Worm (Caenorhabditis elegans): ENCODE results near the gene srh-111.

srh-111 gene

ce11 chrV:17513831-17514230, 28.9 kb upstream of the srh-111 start:
- TF ChIP-seq mls-2 (tag; optimal IDR thresholded peaks at IDR 0.05) = no peak
- TF ChIP-seq flh-1 (GFP tag; optimal IDR thresholded peaks at IDR 0.05) = no peak
- no peak for TF ChIP-seq sem-2 (GFP tag; optimal IDR thresholded peaks at IDR 0.05)
- no peak for TF ChIP-seq lin-32 (GFP tag; optimal IDR thresholded peaks at IDR 0.05)

ce11 chrV:17512763-17513162, 27.8 kb upstream of the srh-111 start:
- TF ChIP-seq drap-1 (GFP tag; optimal IDR thresholded peaks at IDR 0.05) = no peak
- TF ChIP-seq pha-4 (tag; optimal IDR thresholded peaks at IDR 0.05) = no peak
- TF ChIP-seq flh-1 (GFP tag; optimal IDR thresholded peaks at IDR 0.05) = no peak
- no peak for TF ChIP-seq nhr-76 (tag; optimal IDR thresholded peaks at IDR 0.05)
- TF ChIP-seq nhr-12 (tag; optimal IDR thresholded peaks at IDR 0.05) = no peak
- TF ChIP-seq nhr-28 (tag; optimal IDR thresholded peaks at IDR 0.05) = no peak

DNA sequence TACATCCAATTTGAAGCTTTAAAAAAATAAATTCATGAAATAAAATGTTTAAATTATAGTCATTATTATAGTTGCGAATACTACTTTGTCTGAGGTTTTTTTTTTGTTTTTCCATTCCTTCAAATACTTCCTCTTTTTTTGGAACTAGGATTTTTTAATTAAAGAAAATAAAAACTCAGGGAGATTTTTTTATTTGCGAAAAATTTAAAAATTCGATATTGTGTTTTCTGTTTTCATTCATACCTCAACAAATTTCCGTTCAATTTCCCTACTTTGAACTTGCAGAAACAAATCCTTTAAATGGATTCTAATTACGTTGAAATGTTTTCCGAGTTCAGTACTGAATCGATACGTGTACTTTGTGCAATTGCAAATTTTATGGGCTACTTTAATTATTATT, 23.5 kb upstream of the srh-111 start, which contains the start of gene srw-32:
Gene srw-32, plus strand, starts transcription at position 301 of the 400 bp plus-strand sequence.
- TF ChIP-seq cnd-1 (tag; optimal IDR thresholded peaks at IDR 0.05) = no peak
- no peak for TF ChIP-seq nhr-2 (tag; optimal IDR thresholded peaks at IDR 0.05)
- no peak for TF ChIP-seq elt-1 (tag; optimal IDR thresholded peaks at IDR 0.05; ENCODE audit: borderline replicate concordance, insufficient read depth)
- no peak for TF ChIP-seq nhr-76 (tag; optimal IDR thresholded peaks at IDR 0.05)
- TF ChIP-seq sem-2 (GFP tag; optimal IDR thresholded peaks at IDR 0.05) = no peak
- no peak for TF ChIP-seq ceh-39 (tag; optimal IDR thresholded peaks at IDR 0.05)
- TF ChIP-seq unc-39 (tag; optimal IDR thresholded peaks at IDR 0.05) = no peak
- TF ChIP-seq blmp-1 (tag; optimal IDR thresholded peaks at IDR 0.05) = no peak
- no peak for TF ChIP-seq nhr-12 (tag; optimal IDR thresholded peaks at IDR 0.05)
- no peak for TF ChIP-seq hlh-1 (tag; optimal IDR thresholded peaks at IDR 0.05)
- no peak for TF ChIP-seq lin-32 (GFP tag; optimal IDR thresholded peaks at IDR 0.05)
- TF ChIP-seq unc-120 (tag; optimal IDR thresholded peaks at IDR 0.05; ENCODE audit: poor library complexity, severe bottlenecking) = no peak
- TF ChIP-seq lsy-2 (tag; optimal IDR thresholded peaks at IDR 0.05) = no peak
- no peak for TF ChIP-seq pha-4 (tag; optimal IDR thresholded peaks at IDR 0.05)

- TF ChIP-seq flh-1 (GFP tag; optimal IDR thresholded peaks at IDR 0.05) (no peak), sem-2 (GFP tag; optimal IDR thresholded peaks at IDR 0.05) (no peak), ceh-39 (tag; optimal IDR thresholded peaks at IDR 0.05) (no peak), M03D4.4 (tag; optimal IDR thresholded peaks at IDR 0.05) (no peak), elt-3 (tag; optimal IDR thresholded peaks at IDR 0.05) (no peak), ceh-83 (GFP tag; optimal IDR thresholded peaks at IDR 0.05) (no peak), ham-2 (GFP tag; optimal IDR thresholded peaks at IDR 0.05) (no peak), drap-1 (GFP tag; optimal IDR thresholded peaks at IDR 0.05) (no peak), ces-1 (GFP tag; optimal IDR thresholded peaks at IDR 0.05) (no peak), tbx-8 (GFP tag; optimal IDR thresholded peaks at IDR 0.05) (no peak), nhr-237 (tag; optimal IDR thresholded peaks at IDR 0.05) (no peak), lin-32 (GFP tag; optimal IDR thresholded peaks at IDR 0.05) (no peak), nhr-28 (tag; optimal IDR thresholded peaks at IDR 0.05) (no peak), zip-8 (tag; optimal IDR thresholded peaks at IDR 0.05) (no peak)
Observed at ce11 chrV:17506289-17506688, 21.3 kb upstream of the srh-111 start, which contains the start of gene srw-31. TSS of gene srw-31 (plus strand) at chrV:17506589.

DNA sequence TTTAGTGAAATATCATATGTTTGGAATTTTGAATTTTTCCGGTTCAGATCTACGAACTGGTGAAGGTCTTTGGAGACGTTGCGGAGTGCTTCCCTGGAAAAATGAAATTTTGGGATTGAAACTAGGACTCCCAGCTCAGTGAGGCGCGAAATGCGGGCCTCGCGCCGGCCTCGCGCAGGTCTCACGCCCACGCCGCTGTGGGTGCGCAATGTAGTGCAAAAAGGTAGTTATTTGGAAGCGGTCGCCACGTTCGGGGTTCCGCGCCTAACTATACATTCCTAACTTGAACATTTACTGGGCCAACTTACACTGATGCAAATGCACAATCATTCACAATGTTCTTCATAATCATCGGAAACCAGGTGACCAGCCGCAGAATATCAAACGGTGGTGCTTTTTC, 15.1 kb upstream of the srh-111 start:
- TF ChIP-seq hlh-1 (tag; optimal IDR thresholded peaks at IDR 0.05) (no peak), tbx-8 (GFP tag; optimal IDR thresholded peaks at IDR 0.05) (no peak), drap-1 (GFP tag; optimal IDR thresholded peaks at IDR 0.05) (no peak), mab-5 (tag; optimal IDR thresholded peaks at IDR 0.05) (no peak), ces-1 (GFP tag; optimal IDR thresholded peaks at IDR 0.05) (no peak), unc-120 (tag; optimal IDR thresholded peaks at IDR 0.05; ENCODE audit: poor library complexity, severe bottlenecking) (no peak), cnd-1 (tag; optimal IDR thresholded peaks at IDR 0.05) (no peak), ztf-11 (tag; optimal IDR thresholded peaks at IDR 0.05) (no peak), nhr-28 (tag; optimal IDR thresholded peaks at IDR 0.05) (no peak), nhr-237 (tag; optimal IDR thresholded peaks at IDR 0.05) (no peak), blmp-1 (tag; optimal IDR thresholded peaks at IDR 0.05) (no peak), pha-4 (tag; optimal IDR thresholded peaks at IDR 0.05) (no peak)

- TF ChIP-seq ceh-39 (tag; optimal IDR thresholded peaks at IDR 0.05) = no peak
- TF ChIP-seq mls-2 (tag; optimal IDR thresholded peaks at IDR 0.05) = no peak
- TF ChIP-seq nhr-12 (tag; optimal IDR thresholded peaks at IDR 0.05) = no peak
- no peak for TF ChIP-seq tbx-8 (GFP tag; optimal IDR thresholded peaks at IDR 0.05)
- TF ChIP-seq lsy-2 (tag; optimal IDR thresholded peaks at IDR 0.05) = no peak
- TF ChIP-seq nhr-237 (tag; optimal IDR thresholded peaks at IDR 0.05) = no peak
- TF ChIP-seq elt-1 (tag; optimal IDR thresholded peaks at IDR 0.05; ENCODE audit: borderline replicate concordance, insufficient read depth) = no peak
- no peak for TF ChIP-seq nhr-2 (tag; optimal IDR thresholded peaks at IDR 0.05)
- TF ChIP-seq bed-3 (GFP tag; optimal IDR thresholded peaks at IDR 0.05) = no peak
- TF ChIP-seq sem-2 (GFP tag; optimal IDR thresholded peaks at IDR 0.05) = no peak
- no peak for TF ChIP-seq ceh-43 (GFP tag; optimal IDR thresholded peaks at IDR 0.05)
- no peak for TF ChIP-seq unc-39 (tag; optimal IDR thresholded peaks at IDR 0.05)
- no peak for TF ChIP-seq nhr-28 (tag; optimal IDR thresholded peaks at IDR 0.05)
- TF ChIP-seq ztf-11 (tag; optimal IDR thresholded peaks at IDR 0.05) = no peak
- no peak for TF ChIP-seq ceh-83 (GFP tag; optimal IDR thresholded peaks at IDR 0.05)
- no peak for TF ChIP-seq nhr-76 (tag; optimal IDR thresholded peaks at IDR 0.05)
- TF ChIP-seq mab-5 (tag; optimal IDR thresholded peaks at IDR 0.05) = no peak
Observed at ce11 chrV:17496071-17496470, 11.1 kb upstream of the srh-111 start, which contains the start of gene srh-118. TSS of gene srh-118 (minus strand) at chrV:17496171.
